Worm (Caenorhabditis elegans) whole organism, L3 larva: ENCODE results near the gene K07F5.7.

Source experiments
- R02D3.7 ChIP-seq: fragments of 150-350 bp; optimal IDR thresholded peaks from 2 replicates; lab custom pipeline; 2014; ENCODE audit warnings: missing biosample characterization, missing genetic modification characterization
- ZK546.5 ChIP-seq: sonication (generic microtip); optimal IDR thresholded peaks from 2 replicates; lab custom pipeline; 2017; ENCODE audit warnings: missing biosample characterization, missing genetic modification characterization
- ama-1 ChIP-seq: fragments of 150-350 bp; optimal IDR thresholded peaks from 2 replicates; lab custom pipeline; 2018
- ceh-16 ChIP-seq: sonication (generic microtip); optimal IDR thresholded peaks from 2 replicates; lab custom pipeline; 2017; ENCODE audit warnings: missing biosample characterization, missing genetic modification characterization
- ceh-28 ChIP-seq: fragments of 150-350 bp; optimal IDR thresholded peaks from 2 replicates; lab custom pipeline; 2014; ENCODE audit warnings: missing biosample characterization, missing genetic modification reagents, missing genetic modification characterization
- ceh-82 ChIP-seq: fragments of 150-350 bp; optimal IDR thresholded peaks from 2 replicates; lab custom pipeline; 2014; ENCODE audit warnings: missing biosample characterization, missing genetic modification characterization
- ceh-9 ChIP-seq: sonication (generic microtip); optimal IDR thresholded peaks from 2 replicates; lab custom pipeline; 2018; ENCODE audit warnings: missing biosample characterization, missing genetic modification characterization
- daf-12 ChIP-seq: fragments of 150-350 bp; optimal IDR thresholded peaks from 2 replicates; lab custom pipeline; 2014; ENCODE audit warnings: missing biosample characterization, missing genetic modification reagents, missing genetic modification characterization
- egl-27 ChIP-seq: sonication (generic microtip); optimal IDR thresholded peaks from 4 replicates; lab custom pipeline; 2017; ENCODE audit warnings: missing biosample characterization, missing genetic modification reagents, missing genetic modification characterization
- egl-5 ChIP-seq: fragments of 150-350 bp; optimal IDR thresholded peaks from 2 replicates; lab custom pipeline; 2017; ENCODE audit warnings: missing biosample characterization, missing genetic modification reagents, missing genetic modification characterization, inconsistent platforms
- elt-1 ChIP-seq: fragments of 150-350 bp; optimal IDR thresholded peaks from 2 replicates; lab custom pipeline; 2014; ENCODE audit warnings: missing biosample characterization, missing genetic modification characterization
- elt-2 ChIP-seq: sonication (generic microtip); optimal IDR thresholded peaks from 2 replicates; lab custom pipeline; 2016; ENCODE audit warnings: missing genetic modification reagents, mild to moderate bottlenecking, missing genetic modification characterization, missing compliant biosample characterization
- elt-3 ChIP-seq, 3 experiments: fragments of 150-350 bp in 1 of 3; sonication (generic microtip) in 2 of 3; optimal IDR thresholded peaks; 2 replicates in 2 of 3; 4 replicates in 1 of 3; lab custom pipeline; 2014 to 2017; ENCODE audit warnings: missing biosample characterization in 3 of 3, missing genetic modification characterization in 3 of 3
- eor-1 ChIP-seq, 2 experiments: fragments of 150-350 bp; optimal IDR thresholded peaks; 2 replicates each; lab custom pipeline; 2014 to 2018; ENCODE audit warnings: missing biosample characterization in 2 of 2, missing genetic modification characterization in 2 of 2
- fkh-10 ChIP-seq: sonication (generic microtip); optimal IDR thresholded peaks from 2 replicates; lab custom pipeline; 2017; ENCODE audit warnings: missing biosample characterization, missing genetic modification reagents, missing genetic modification characterization
- fkh-2 ChIP-seq: fragments of 150-350 bp; optimal IDR thresholded peaks from 2 replicates; lab custom pipeline; 2014; ENCODE audit warnings: missing biosample characterization, missing genetic modification reagents, missing genetic modification characterization
- fos-1 ChIP-seq: fragments of 150-350 bp; optimal IDR thresholded peaks from 2 replicates; lab custom pipeline; 2014; ENCODE audit warnings: missing biosample characterization, missing genetic modification characterization
- hmg-11 ChIP-seq: sonication (generic microtip); optimal IDR thresholded peaks from 2 replicates; lab custom pipeline; 2016; ENCODE audit warnings: missing genetic modification characterization, missing compliant biosample characterization
- jun-1 ChIP-seq: fragments of 150-350 bp; optimal IDR thresholded peaks from 2 replicates; lab custom pipeline; 2014; ENCODE audit warnings: missing biosample characterization, missing genetic modification reagents, missing genetic modification characterization
- lin-15B ChIP-seq: fragments of 150-350 bp; optimal IDR thresholded peaks from 2 replicates; lab custom pipeline; 2014; ENCODE audit warnings: missing biosample characterization, missing genetic modification characterization
- lin-39 ChIP-seq: fragments of 150-350 bp; optimal IDR thresholded peaks from 2 replicates; lab custom pipeline; 2018; ENCODE audit warnings: missing biosample characterization, missing genetic modification reagents, missing genetic modification characterization
- lsy-12 ChIP-seq: sonication (generic microtip); optimal IDR thresholded peaks from 2 replicates; lab custom pipeline; 2016; ENCODE audit warnings: mild to moderate bottlenecking, missing genetic modification characterization, missing compliant biosample characterization
- mdl-1 ChIP-seq: fragments of 150-350 bp; optimal IDR thresholded peaks from 2 replicates; lab custom pipeline; 2014; ENCODE audit warnings: missing biosample characterization, missing genetic modification characterization
- nfya-1 ChIP-seq: sonication (generic microtip); optimal IDR thresholded peaks from 2 replicates; lab custom pipeline; 2017; ENCODE audit warnings: missing genetic modification characterization, mild to moderate bottlenecking, missing compliant biosample characterization, antibody characterized with exemption, moderate library complexity; ENCODE audit not compliant: insufficient read depth
- nhr-11 ChIP-seq: fragments of 150-350 bp; optimal IDR thresholded peaks from 2 replicates; lab custom pipeline; 2014; ENCODE audit warnings: missing biosample characterization, missing genetic modification characterization
- nhr-23 ChIP-seq: fragments of 150-350 bp; optimal IDR thresholded peaks from 2 replicates; lab custom pipeline; 2014; ENCODE audit warnings: missing biosample characterization, missing genetic modification reagents, missing genetic modification characterization
- nhr-25 ChIP-seq: sonication (generic microtip); optimal IDR thresholded peaks from 2 replicates; lab custom pipeline; 2017; ENCODE audit warnings: missing biosample characterization, missing genetic modification characterization
- nhr-43 ChIP-seq: sonication (generic microtip); optimal IDR thresholded peaks from 2 replicates; lab custom pipeline; 2016; ENCODE audit warnings: mild to moderate bottlenecking, missing genetic modification characterization, missing compliant biosample characterization; ENCODE audit not compliant: poor library complexity, severe bottlenecking
- nhr-67 ChIP-seq: fragments of 150-350 bp; optimal IDR thresholded peaks from 2 replicates; lab custom pipeline; 2014; ENCODE audit warnings: missing biosample characterization, missing genetic modification characterization
- nhr-77 ChIP-seq: fragments of 150-350 bp; optimal IDR thresholded peaks from 2 replicates; lab custom pipeline; 2014; ENCODE audit warnings: missing biosample characterization, missing genetic modification characterization
- pha-4 ChIP-seq: fragments of 150-350 bp; optimal IDR thresholded peaks from 2 replicates; lab custom pipeline; 2014; ENCODE audit warnings: missing biosample characterization, missing genetic modification reagents, missing genetic modification characterization
- pqm-1 ChIP-seq: fragments of 150-350 bp; optimal IDR thresholded peaks from 2 replicates; lab custom pipeline; 2017; ENCODE audit warnings: missing biosample characterization, missing genetic modification characterization, inconsistent platforms
- tbx-2 ChIP-seq: sonication (generic microtip); optimal IDR thresholded peaks from 2 replicates; lab custom pipeline; 2016; ENCODE audit warnings: mild to moderate bottlenecking, missing genetic modification characterization, missing compliant biosample characterization
- unc-39 ChIP-seq: sonication (generic microtip); optimal IDR thresholded peaks from 4 replicates; lab custom pipeline; 2017; ENCODE audit warnings: missing biosample characterization, missing genetic modification characterization
- unc-62 ChIP-seq: fragments of 150-350 bp; sonication (generic microtip); optimal IDR thresholded peaks from 4 replicates; lab custom pipeline; 2014; ENCODE audit warnings: missing biosample characterization, missing genetic modification reagents, missing genetic modification characterization
- ztf-11 ChIP-seq: fragments of 150-350 bp; optimal IDR thresholded peaks from 2 replicates; lab custom pipeline; 2014; ENCODE audit warnings: missing biosample characterization, missing genetic modification characterization
- ztf-4 ChIP-seq: fragments of 150-350 bp; optimal IDR thresholded peaks from 2 replicates; lab custom pipeline; 2014; ENCODE audit warnings: missing biosample characterization, missing genetic modification characterization

Gene K07F5.7

DNA sequence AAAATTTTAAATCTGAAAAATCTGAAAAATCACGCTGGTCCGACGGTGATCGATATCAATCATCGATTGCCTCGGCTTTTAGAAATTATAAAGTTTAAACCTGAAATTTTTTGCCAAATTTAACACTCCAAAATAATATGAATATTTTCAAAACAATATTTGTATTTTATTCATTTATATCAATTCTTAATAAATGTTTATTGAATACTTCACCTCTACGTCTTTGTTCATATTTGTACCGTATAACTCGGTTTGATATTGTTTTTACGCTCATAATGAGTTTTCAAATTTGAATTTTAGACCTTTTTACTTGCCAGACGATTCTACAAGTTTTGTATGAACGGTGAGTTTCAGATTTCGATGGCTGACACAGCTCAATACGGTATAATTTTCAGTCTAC lies 16.8 kb upstream of the K07F5.7 start, which contains the start of the genes K07F5.15 and K07F5.22:
TSS of gene K07F5.15 (plus strand) at position 301 of the 400 bp plus-strand sequence.
TSS of gene K07F5.22 (plus strand) at position 301 of the 400 bp plus-strand sequence.
- TF ChIP-seq ceh-9 (tag; lab: Kevin White, UChicago), result no peak
- TF ChIP-seq daf-12 (tag; lab: Kevin White, UChicago), result no peak
- TF ChIP-seq R02D3.7 (tag; lab: Kevin White, UChicago), result no peak
- no peak for TF ChIP-seq egl-27 (tag; lab: Kevin White, UChicago)
- TF ChIP-seq nhr-43 (tag; lab: Kevin White, UChicago), result no peak
- no peak for TF ChIP-seq ceh-28 (tag; lab: Kevin White, UChicago)
- no peak for TF ChIP-seq ztf-4 (tag; lab: Kevin White, UChicago)
- TF ChIP-seq fos-1 (tag; lab: Kevin White, UChicago), result no peak
- no peak for TF ChIP-seq nhr-67 (tag; lab: Kevin White, UChicago)
- no peak for TF ChIP-seq unc-62 (GFP tag; lab: Kevin White, UChicago)
- TF ChIP-seq elt-2 (tag; lab: Kevin White, UChicago), result no peak

DNA sequence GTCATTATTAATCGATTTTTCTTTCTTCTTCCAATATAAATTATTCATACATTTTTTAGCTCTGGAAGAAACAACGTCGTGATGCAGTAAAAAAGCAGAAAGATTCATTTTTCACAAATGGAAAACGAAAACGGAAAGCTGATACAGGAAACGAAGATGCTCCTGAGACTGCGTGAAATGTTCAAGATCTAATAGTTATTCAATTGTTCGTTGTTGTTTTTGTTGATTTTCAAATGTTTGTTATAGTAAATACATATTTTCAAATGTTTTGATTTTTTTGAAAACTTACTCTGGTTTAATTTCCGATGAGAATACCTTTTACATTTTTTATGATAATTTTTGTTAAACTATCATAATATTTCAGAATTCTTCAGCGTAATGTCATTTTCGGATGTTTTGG lies 15.8 kb upstream of the K07F5.7 start, which contains the start of gene K07F5.16:
TSS of gene K07F5.16 (plus strand) at position 301 of the 400 bp plus-strand sequence.
- TF ChIP-seq pha-4 (tag; lab: Kevin White, UChicago), result no peak
- no peak for TF ChIP-seq elt-3 (tag; optimal IDR thresholded peaks at IDR 0.05; lab: Kevin White, UChicago)
- TF ChIP-seq egl-5 (tag; lab: Kevin White, UChicago), result no peak
- no peak for TF ChIP-seq nhr-77 (tag; lab: Kevin White, UChicago)
- TF ChIP-seq fos-1 (tag; lab: Kevin White, UChicago), result no peak
- TF ChIP-seq egl-27 (tag; lab: Kevin White, UChicago), result no peak
- no peak for TF ChIP-seq ztf-11 (tag; lab: Kevin White, UChicago)
- no peak for TF ChIP-seq lin-15B
- TF ChIP-seq ceh-82 (tag; lab: Kevin White, UChicago), result no peak
- no peak for TF ChIP-seq ztf-4 (tag; lab: Kevin White, UChicago)
- no peak for TF ChIP-seq tbx-2 (tag; lab: Kevin White, UChicago)
- TF ChIP-seq, all 47 proteins: peak for 0

DNA sequence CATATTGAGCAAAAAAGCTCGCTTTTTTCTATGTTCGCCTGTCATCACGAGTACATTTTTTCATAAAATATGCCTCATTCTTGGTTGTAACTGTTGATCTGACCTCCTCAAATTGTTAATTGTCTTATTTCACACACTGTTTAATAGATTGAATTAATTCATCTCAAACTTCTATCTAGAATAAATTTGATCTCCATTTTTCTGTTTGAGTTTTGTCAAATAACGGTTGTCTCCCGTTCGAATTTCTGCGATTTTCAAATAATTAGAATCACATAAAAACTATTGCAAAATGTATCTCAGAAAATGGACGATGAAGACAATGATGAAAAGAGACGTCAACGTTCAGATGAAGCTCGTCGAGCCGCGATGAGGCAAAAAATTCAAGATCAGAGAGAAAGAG lies 13.9 kb upstream of the K07F5.7 start, which contains the start of gene K07F5.14:
TSS of gene K07F5.14 (plus strand) at position 301 of the 400 bp plus-strand sequence.
- no peak for TF ChIP-seq nhr-67 (tag; lab: Kevin White, UChicago)
- no peak for TF ChIP-seq pha-4 (tag; lab: Kevin White, UChicago)
- TF ChIP-seq lin-15B, result no peak
- no peak for TF ChIP-seq ceh-16 (tag; lab: Kevin White, UChicago)
- TF ChIP-seq nhr-11, result no peak
- TF ChIP-seq ceh-82 (tag; lab: Kevin White, UChicago), result no peak
- TF ChIP-seq ceh-9 (tag; lab: Kevin White, UChicago), result no peak
- TF ChIP-seq nhr-43 (tag; lab: Kevin White, UChicago), result no peak
- no peak for TF ChIP-seq fkh-10 (GFP tag; lab: Kevin White, UChicago)
- no peak for TF ChIP-seq ztf-11 (tag; lab: Kevin White, UChicago)
- TF ChIP-seq elt-2 (tag; lab: Kevin White, UChicago), result no peak
- TF ChIP-seq R02D3.7 (tag; lab: Kevin White, UChicago), result no peak
- TF ChIP-seq, all 47 proteins: peak for 0

DNA sequence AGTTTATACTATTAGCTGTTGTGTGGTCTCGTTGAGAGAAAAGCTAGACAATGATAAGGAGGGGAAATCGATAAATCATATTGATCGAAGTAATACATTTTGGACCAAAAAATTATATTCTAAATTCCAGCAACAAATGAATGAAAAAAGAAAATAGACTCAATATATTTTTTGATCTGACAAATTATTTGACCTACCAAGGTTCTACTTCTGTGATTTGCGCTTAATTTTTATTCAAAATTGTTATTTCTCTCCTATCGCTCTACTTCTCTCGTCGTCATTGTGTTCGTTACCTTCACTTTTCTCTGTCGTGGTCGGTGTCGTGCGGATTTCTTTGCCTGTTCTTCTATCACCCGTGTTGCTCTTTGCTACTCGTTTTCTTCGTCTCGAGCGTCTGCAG lies 11.0 kb upstream of the K07F5.7 start:
- no peak for TF ChIP-seq eor-1 (tag; optimal IDR thresholded peaks at IDR 0.05; lab: Kevin White, UChicago)
- TF ChIP-seq lsy-12, result no peak
- no peak for TF ChIP-seq fkh-2 (tag; lab: Kevin White, UChicago)
- no peak for TF ChIP-seq elt-3 (tag; optimal IDR thresholded peaks at IDR 0.05; lab: Kevin White, UChicago)
- no peak for TF ChIP-seq nhr-23
- no peak for TF ChIP-seq egl-5 (tag; lab: Kevin White, UChicago)
- TF ChIP-seq unc-62 (GFP tag; lab: Kevin White, UChicago), result no peak

DNA sequence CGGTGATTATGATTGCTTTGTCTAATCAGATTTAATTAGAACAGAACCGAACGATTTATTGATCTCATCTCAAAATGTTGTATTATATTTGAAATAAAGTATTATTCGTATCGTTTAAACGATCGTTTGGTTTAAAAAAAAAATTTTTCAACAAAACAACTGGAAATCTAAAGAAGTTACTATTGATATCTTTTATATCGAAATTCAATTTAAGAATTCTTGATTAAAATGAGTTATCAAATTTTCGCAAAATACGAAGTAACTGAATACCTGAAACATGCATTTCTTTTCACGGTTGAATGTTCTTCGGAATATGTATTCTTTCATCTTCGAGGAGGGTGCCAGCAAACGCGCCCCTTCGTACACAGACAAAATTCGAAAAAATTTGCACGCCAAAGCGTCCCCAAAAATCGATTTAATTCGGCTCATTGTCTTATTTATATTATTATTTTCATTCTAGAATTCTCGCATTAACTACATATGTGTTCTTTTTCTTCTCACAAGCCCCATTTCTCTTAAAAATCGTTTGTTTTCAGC lies 10.0 kb upstream of the K07F5.7 start, which contains the start of gene npp-1:
TSS of gene npp-1 (plus strand) at position 537 of the 537 bp plus-strand sequence.
- TF ChIP-seq nhr-25, result peak; percentile 20
- TF ChIP-seq ZK546.5 (tag; lab: Kevin White, UChicago), result no peak
- peak; percentile 82 for TF ChIP-seq pha-4 (tag; lab: Kevin White, UChicago)
- TF ChIP-seq ceh-16 (tag; lab: Kevin White, UChicago), result no peak
- no peak for TF ChIP-seq hmg-11 (tag; lab: Kevin White, UChicago)
- TF ChIP-seq ztf-11 (tag; lab: Kevin White, UChicago), result no peak
- no peak for TF ChIP-seq unc-39 (tag; lab: Kevin White, UChicago)
- no peak for TF ChIP-seq ama-1 (lab: Kevin White, UChicago)
- TF ChIP-seq jun-1 (tag; lab: Kevin White, UChicago), result no peak
- TF ChIP-seq egl-27 (tag; lab: Kevin White, UChicago), result no peak
- no peak for TF ChIP-seq lin-39 (tag; lab: Kevin White, UChicago)
- TF ChIP-seq nhr-67 (tag; lab: Kevin White, UChicago), result no peak
- TF ChIP-seq lin-15B, result peak; percentile 59
- TF ChIP-seq elt-1, result no peak
- TF ChIP-seq fkh-10 (GFP tag; lab: Kevin White, UChicago), result no peak
- TF ChIP-seq ceh-9 (tag; lab: Kevin White, UChicago), result no peak
- TF ChIP-seq mdl-1, result no peak
- peak; percentile 0 for TF ChIP-seq pqm-1 (tag; lab: Kevin White, UChicago)
- peak; percentile 20 for TF ChIP-seq elt-2 (tag; lab: Kevin White, UChicago)
- TF ChIP-seq daf-12 (tag; lab: Kevin White, UChicago), result no peak
- no peak for TF ChIP-seq nhr-11
- no peak for TF ChIP-seq nhr-23
- TF ChIP-seq nfya-1 (tag; lab: Kevin White, UChicago), result peak; percentile 50
- no peak for TF ChIP-seq egl-5 (tag; lab: Kevin White, UChicago)
